Worm (Caenorhabditis elegans) whole organism, L1 larva: Measurements from ENCODE around the gene T14A8.2.

Source experiments
- C04F5.9 ChIP-seq: sonication (generic microtip); optimal IDR thresholded peaks from 2 replicates; lab custom pipeline; 2016; ENCODE audit warnings: missing genetic modification characterization, missing compliant biosample characterization
- Y116A8C.19 ChIP-seq: sonication (generic microtip); optimal IDR thresholded peaks from 2 replicates; lab custom pipeline; 2016; ENCODE audit warnings: missing compliant biosample characterization, missing genetic modification characterization, borderline replicate concordance
- ama-1 ChIP-seq: fragments of 150-350 bp; optimal IDR thresholded peaks from 2 replicates; lab custom pipeline; 2014
- ceh-63 ChIP-seq: fragments of 200-800 bp; sonication (Bioruptor generic); optimal IDR thresholded peaks from 2 replicates; lab custom pipeline; 2018; ENCODE audit warnings: mild to moderate bottlenecking, missing genetic modification characterization, missing compliant biosample characterization
- dpl-1 ChIP-seq, 3 experiments: fragments of 150-350 bp in 2 of 3; sonication (generic microtip) in 1 of 3; optimal IDR thresholded peaks; 2 replicates each; lab custom pipeline; 2014 to 2017; ENCODE audit warnings: missing biosample characterization in 3 of 3, missing genetic modification characterization in 3 of 3, missing genetic modification reagents in 3 of 3
- dsc-1 ChIP-seq: sonication (generic microtip); optimal IDR thresholded peaks from 2 replicates; lab custom pipeline; 2016; ENCODE audit warnings: mild to moderate bottlenecking, missing genetic modification characterization, missing compliant biosample characterization
- egl-13 ChIP-seq: sonication (generic microtip); optimal IDR thresholded peaks from 2 replicates; lab custom pipeline; 2016; ENCODE audit warnings: missing genotype, missing genetic modification reagents, missing genetic modification characterization, missing compliant biosample characterization
- egl-27 ChIP-seq, 2 experiments: fragments of 150-350 bp in 1 of 2; sonication (generic microtip); optimal IDR thresholded peaks; 3 replicates each; lab custom pipeline; 2017 to 2018; ENCODE audit warnings: missing biosample characterization in 2 of 2, missing genetic modification characterization in 2 of 2, missing genetic modification reagents in 2 of 2
- fkh-10 ChIP-seq: sonication (generic microtip); optimal IDR thresholded peaks from 2 replicates; lab custom pipeline; 2017; ENCODE audit warnings: missing biosample characterization, missing genetic modification reagents, missing genetic modification characterization
- fkh-4 ChIP-seq: sonication (generic microtip); optimal IDR thresholded peaks from 2 replicates; lab custom pipeline; 2016; ENCODE audit warnings: missing compliant biosample characterization, missing genetic modification characterization, borderline replicate concordance
- fkh-8 ChIP-seq: sonication (generic microtip); optimal IDR thresholded peaks from 2 replicates; lab custom pipeline; 2016; ENCODE audit warnings: mild to moderate bottlenecking, missing genetic modification characterization, missing compliant biosample characterization
- fos-1 ChIP-seq: fragments of 150-350 bp; optimal IDR thresholded peaks from 2 replicates; lab custom pipeline; 2014; ENCODE audit warnings: missing biosample characterization, missing genetic modification characterization
- grh-1 ChIP-seq: fragments of 200-800 bp; sonication (Bioruptor generic); IDR thresholded peaks from 2 replicates; pipeline ENCODE4 v1.3.6; 2022; ENCODE audit warnings: missing genetic modification reagents, missing genetic modification characterization, missing compliant biosample characterization
- hlh-17 ChIP-seq: fragments of 200-800 bp; sonication (Bioruptor generic); optimal IDR thresholded peaks from 2 replicates; lab custom pipeline; 2018; ENCODE audit warnings: missing genetic modification characterization, mild to moderate bottlenecking, missing compliant biosample characterization, moderate library complexity, borderline replicate concordance
- hpl-2 ChIP-seq: fragments of 150-350 bp; optimal IDR thresholded peaks from 2 replicates; lab custom pipeline; 2014; ENCODE audit warnings: missing biosample characterization, missing genetic modification reagents, missing genetic modification characterization
- irx-1 ChIP-seq: sonication (generic microtip); optimal IDR thresholded peaks from 2 replicates; lab custom pipeline; 2016; ENCODE audit warnings: missing genetic modification characterization, missing compliant biosample characterization
- jun-1 ChIP-seq: fragments of 150-350 bp; optimal IDR thresholded peaks from 2 replicates; lab custom pipeline; 2014; ENCODE audit warnings: missing biosample characterization, missing genetic modification reagents, missing genetic modification characterization
- lin-13 ChIP-seq: fragments of 150-350 bp; optimal IDR thresholded peaks from 2 replicates; lab custom pipeline; 2014; ENCODE audit warnings: missing biosample characterization, missing genetic modification reagents, missing genetic modification characterization
- lin-35 ChIP-seq, 2 experiments: fragments of 150-350 bp; optimal IDR thresholded peaks; 2 replicates each; lab custom pipeline; 2014; ENCODE audit warnings: missing biosample characterization in 2 of 2, missing genetic modification characterization in 2 of 2, missing genetic modification reagents in 2 of 2
- nhr-12 ChIP-seq: sonication (generic microtip); optimal IDR thresholded peaks from 2 replicates; lab custom pipeline; 2017; ENCODE audit warnings: missing biosample characterization, missing genetic modification characterization
- nhr-19 ChIP-seq: fragments of 200-800 bp; sonication (Bioruptor generic); conservative IDR thresholded peaks from 2 replicates; pipeline ENCODE4 v1.3.6; 2022; ENCODE audit warnings: missing genetic modification characterization, missing compliant biosample characterization
- nhr-47 ChIP-seq: sonication (generic microtip); optimal IDR thresholded peaks from 2 replicates; lab custom pipeline; 2016; ENCODE audit warnings: mild to moderate bottlenecking, missing genetic modification characterization, moderate library complexity, missing compliant biosample characterization
- nhr-71 ChIP-seq: sonication (generic microtip); optimal IDR thresholded peaks from 2 replicates; lab custom pipeline; 2016; ENCODE audit warnings: mild to moderate bottlenecking, missing genetic modification characterization, moderate library complexity, missing compliant biosample characterization
- nhr-77 ChIP-seq: fragments of 150-350 bp; optimal IDR thresholded peaks from 2 replicates; lab custom pipeline; 2014; ENCODE audit warnings: missing biosample characterization, missing genetic modification characterization
- nhr-84 ChIP-seq: sonication (generic microtip); optimal IDR thresholded peaks from 2 replicates; lab custom pipeline; 2017; ENCODE audit warnings: missing biosample characterization, missing genetic modification characterization
- nhr-85 ChIP-seq: sonication (generic microtip); peaks from one replicate; lab custom pipeline; 2016; ENCODE audit warnings: missing genetic modification characterization, inconsistent platforms, missing compliant biosample characterization
- pag-3 ChIP-seq: sonication (generic microtip); optimal IDR thresholded peaks from 2 replicates; lab custom pipeline; 2017; ENCODE audit warnings: missing genetic modification characterization, mild to moderate bottlenecking, missing compliant biosample characterization, antibody characterized with exemption, borderline replicate concordance; ENCODE audit not compliant: insufficient read depth
- rnt-1 ChIP-seq: sonication (generic microtip); optimal IDR thresholded peaks from 2 replicates; lab custom pipeline; 2016; ENCODE audit warnings: mild to moderate bottlenecking, missing genetic modification characterization, moderate library complexity, missing compliant biosample characterization
- skn-1 ChIP-seq: fragments of 150-350 bp; optimal IDR thresholded peaks from 2 replicates; lab custom pipeline; 2014; ENCODE audit warnings: missing biosample characterization, missing genetic modification characterization
- sup-37 ChIP-seq: fragments of 200-800 bp; sonication (Bioruptor generic); optimal IDR thresholded peaks from 2 replicates; lab custom pipeline; 2018; ENCODE audit warnings: mild to moderate bottlenecking, missing genetic modification characterization, missing compliant biosample characterization
- swsn-7 ChIP-seq: sonication (generic microtip); optimal IDR thresholded peaks from 2 replicates; lab custom pipeline; 2016; ENCODE audit warnings: missing genetic modification characterization, missing compliant biosample characterization
- tbx-2 ChIP-seq: sonication (generic microtip); optimal IDR thresholded peaks from 2 replicates; lab custom pipeline; 2016; ENCODE audit warnings: missing genetic modification characterization, missing compliant biosample characterization
- unc-130 ChIP-seq: fragments of 150-350 bp; optimal IDR thresholded peaks from 2 replicates; lab custom pipeline; 2017; ENCODE audit warnings: missing biosample characterization, missing genetic modification characterization, inconsistent platforms
- unc-62 ChIP-seq: fragments of 150-350 bp; optimal IDR thresholded peaks from 2 replicates; lab custom pipeline; 2014; ENCODE audit warnings: missing biosample characterization, missing genetic modification reagents, missing genetic modification characterization
- unc-86 ChIP-seq: sonication (generic microtip); optimal IDR thresholded peaks from 2 replicates; lab custom pipeline; 2016; ENCODE audit warnings: missing genetic modification characterization, missing compliant biosample characterization
- zip-4 ChIP-seq: fragments of 200-800 bp; sonication (Bioruptor generic); optimal IDR thresholded peaks from 2 replicates; lab custom pipeline; 2018; ENCODE audit warnings: mild to moderate bottlenecking, missing genetic modification characterization, moderate library complexity, missing compliant biosample characterization

Gene T14A8.2

ce11 chrIV:7774206-7774605 is 48.2 kb downstream of the T14A8.2 start, which contains the start of the genes hcf-1 and swd-2.2 (continued):
- TF ChIP-seq hlh-17 (GFP tag; lab: Kevin White, UChicago) (no peak), nhr-77 (peak; percentile 27), tbx-2 (tag; lab: Kevin White, UChicago) (no peak), fkh-4 (tag; lab: Kevin White, UChicago) (no peak), fos-1 (tag; lab: Kevin White, UChicago) (no peak), Y116A8C.19 (tag; lab: Kevin White, UChicago) (no peak), nhr-47 (tag; lab: Kevin White, UChicago) (peak; percentile 14), lin-13 (GFP tag; lab: Kevin White, UChicago) (no peak), nhr-12 (tag; lab: Kevin White, UChicago) (no peak), ama-1 (lab: Kevin White, UChicago) (no peak), dpl-1 (GFP tag; optimal IDR thresholded peaks at IDR 0.05; lab: Kevin White, UChicago) (peak; percentile 41 to 77 (median 61)), fkh-8 (tag; lab: Kevin White, UChicago) (no peak), unc-86 (tag; lab: Kevin White, UChicago) (no peak), nhr-71 (tag; lab: Kevin White, UChicago) (peak; percentile 26), nhr-84 (tag; lab: Kevin White, UChicago) (no peak), egl-27 (tag; optimal IDR thresholded peaks at IDR 0.05; lab: Kevin White, UChicago) (no peak), rnt-1 (no peak), sup-37 (GFP tag; lab: Kevin White, UChicago) (no peak), grh-1 (no peak), nhr-85 (tag; lab: Kevin White, UChicago) (peak; percentile 40), fkh-10 (GFP tag; lab: Kevin White, UChicago) (no peak), unc-62 (GFP tag; lab: Kevin White, UChicago) (no peak), lin-35 (GFP tag; optimal IDR thresholded peaks at IDR 0.05; lab: Kevin White, UChicago) (peak; percentile 41 to 79), C04F5.9 (no peak), irx-1 (tag; lab: Kevin White, UChicago) (no peak), jun-1 (tag; lab: Kevin White, UChicago) (no peak), dsc-1 (tag; lab: Kevin White, UChicago) (no peak), unc-130 (tag; lab: Kevin White, UChicago) (no peak), pag-3 (no peak), ceh-63 (no peak), egl-13 (tag; lab: Kevin White, UChicago) (no peak), hpl-2 (GFP tag; lab: Kevin White, UChicago) (no peak), skn-1 (tag; lab: Kevin White, UChicago) (no peak), zip-4 (no peak), nhr-19 (GFP tag; lab: Robert Waterston, UW) (no peak), swsn-7 (tag; lab: Kevin White, UChicago) (no peak)
- TF ChIP-seq, all 84 proteins: peak for 17
